Fruit fly (Drosophila melanogaster) whole organism, embryonic: Measurements from ENCODE around the gene Ppat-Dpck.

ENCODE experiments used
- Abd-B ChIP-seq: fragments of 200-800 bp; sonication (Bioruptor generic); optimal IDR thresholded peaks from 2 replicates; lab custom pipeline; 2018; ENCODE audit warnings: missing biosample characterization, mild to moderate bottlenecking, missing genetic modification characterization, moderate library complexity
- Asciz ChIP-seq: fragments of 200-800 bp; sonication (Bioruptor generic); optimal IDR thresholded peaks from 2 replicates; lab custom pipeline; 2017; ENCODE audit warnings: missing biosample characterization, mild to moderate bottlenecking, missing genetic modification characterization, missing genetic modification reagents
- CG10267 ChIP-seq: fragments of 200-800 bp; sonication (Bioruptor generic); optimal IDR thresholded peaks from 2 replicates; lab custom pipeline; 2018; ENCODE audit warnings: missing biosample characterization, mild to moderate bottlenecking, missing genetic modification characterization, moderate library complexity
- CG10543 ChIP-seq: fragments of 200-800 bp; sonication (Bioruptor generic); optimal IDR thresholded peaks from 3 replicates; lab custom pipeline; 2017; ENCODE audit warnings: missing biosample characterization, mild to moderate bottlenecking, missing genetic modification characterization, moderate library complexity
- CG12659 ChIP-seq: fragments of 200-800 bp; sonication (Bioruptor generic); optimal IDR thresholded peaks from 3 replicates; lab custom pipeline; 2017; ENCODE audit warnings: mild to moderate bottlenecking, missing biosample characterization, missing genetic modification reagents, missing genetic modification characterization
- CG15011 ChIP-seq: fragments of 200-800 bp; sonication (Bioruptor generic); optimal IDR thresholded peaks from 3 replicates; lab custom pipeline; 2018; ENCODE audit warnings: missing biosample characterization, mild to moderate bottlenecking, missing genetic modification characterization
- CG17328 ChIP-seq: fragments of 200-800 bp; sonication (Bioruptor generic); IDR thresholded peaks from 2 replicates; pipeline ENCODE4 v1.3.6; 2022; ENCODE audit warnings: missing biosample characterization, missing genetic modification characterization
- CG2116 ChIP-seq: fragments of 200-800 bp; sonication (Bioruptor generic); optimal IDR thresholded peaks from 3 replicates; lab custom pipeline; 2018; ENCODE audit warnings: missing biosample characterization, mild to moderate bottlenecking, missing genetic modification characterization
- CG2120 ChIP-seq: fragments of 200-800 bp; sonication (Bioruptor generic); optimal IDR thresholded peaks from 3 replicates; lab custom pipeline; 2016; ENCODE audit warnings: missing biosample characterization, missing genetic modification characterization
- CG31441 ChIP-seq: fragments of 200-800 bp; sonication (Bioruptor generic); IDR thresholded peaks from 2 replicates; pipeline ENCODE4 v1.3.6; 2022; ENCODE audit warnings: missing biosample characterization, missing genetic modification characterization
- CG3995 ChIP-seq: fragments of 200-800 bp; sonication (Bioruptor generic); optimal IDR thresholded peaks from 3 replicates; lab custom pipeline; 2016; ENCODE audit warnings: missing biosample characterization, missing genetic modification characterization
- CG4328 ChIP-seq: fragments of 200-800 bp; sonication (Bioruptor generic); optimal IDR thresholded peaks from 3 replicates; lab custom pipeline; 2017; ENCODE audit warnings: missing biosample characterization, missing genetic modification reagents, missing genetic modification characterization
- CG4404 ChIP-seq: fragments of 200-800 bp; sonication (Bioruptor generic); IDR thresholded peaks from 2 replicates; pipeline ENCODE4 v1.3.6; 2022; ENCODE audit warnings: missing biosample characterization, missing genetic modification characterization
- CG6813 ChIP-seq: fragments of 200-800 bp; sonication (Bioruptor generic); optimal IDR thresholded peaks from 2 replicates; lab custom pipeline; 2017; ENCODE audit warnings: missing biosample characterization, missing genetic modification characterization, mild to moderate bottlenecking, moderate library complexity, missing genetic modification reagents
- CG7357 ChIP-seq: fragments of 200-800 bp; sonication (Bioruptor generic); IDR thresholded peaks from 3 replicates; pipeline ENCODE4 v1.3.6; 2022; ENCODE audit warnings: missing biosample characterization, missing genetic modification characterization
- CG7786 ChIP-seq: fragments of 200-800 bp; sonication (Bioruptor generic); optimal IDR thresholded peaks from 2 replicates; lab custom pipeline; 2016; ENCODE audit warnings: missing biosample characterization, missing genetic modification characterization
- CG7928 ChIP-seq: fragments of 200-800 bp; sonication (Bioruptor generic); optimal IDR thresholded peaks from 2 replicates; lab custom pipeline; 2017; ENCODE audit warnings: missing biosample characterization, mild to moderate bottlenecking, missing genetic modification characterization
- CG8944 ChIP-seq: fragments of 200-800 bp; sonication (Bioruptor generic); optimal IDR thresholded peaks from 3 replicates; lab custom pipeline; 2016; ENCODE audit warnings: missing biosample characterization, missing genetic modification characterization
- CG9932 ChIP-seq: fragments of 200-800 bp; sonication (Bioruptor generic); IDR thresholded peaks from 2 replicates; pipeline ENCODE4 v1.3.6; 2022; ENCODE audit warnings: missing biosample characterization, missing genetic modification characterization
- Chrac-16 ChIP-seq: fragments of 200-800 bp; sonication (Bioruptor generic); optimal IDR thresholded peaks from 3 replicates; lab custom pipeline; 2016; ENCODE audit warnings: missing biosample characterization, missing genetic modification characterization
- Dip2 ChIP-seq: fragments of 200-800 bp; sonication (Bioruptor generic); IDR thresholded peaks from 2 replicates; pipeline ENCODE4 v1.3.6; 2022; ENCODE audit warnings: missing biosample characterization, missing genetic modification characterization
- Doc2 ChIP-seq: fragments of 200-800 bp; sonication (Bioruptor generic); IDR thresholded peaks from 2 replicates; pipeline ENCODE4 v1.3.6; 2022; ENCODE audit warnings: missing biosample characterization, missing genetic modification characterization
- E2f1 ChIP-seq: fragments of 200-800 bp; sonication (Bioruptor generic); IDR thresholded peaks from 2 replicates; pipeline ENCODE4 v1.3.6; 2022; ENCODE audit warnings: missing biosample characterization, missing genetic modification characterization
- H15 ChIP-seq: fragments of 200-800 bp; sonication (Bioruptor generic); IDR thresholded peaks from 3 replicates; pipeline ENCODE4 v1.3.6; 2022; ENCODE audit warnings: missing biosample characterization, missing genetic modification characterization
- HmgD ChIP-seq: fragments of 200-800 bp; sonication (Bioruptor generic); optimal IDR thresholded peaks from 3 replicates; lab custom pipeline; 2016; ENCODE audit warnings: missing biosample characterization, missing genetic modification characterization
- Hr3 ChIP-seq: fragments of 200-800 bp; sonication (Bioruptor generic); optimal IDR thresholded peaks from 3 replicates; lab custom pipeline; 2016; ENCODE audit warnings: missing biosample characterization, missing genetic modification characterization
- NFAT ChIP-seq: fragments of 200-800 bp; sonication (Bioruptor generic); IDR thresholded peaks from 2 replicates; pipeline ENCODE4 v1.3.6; 2022; ENCODE audit warnings: missing biosample characterization, missing genetic modification characterization
- NK7.1 ChIP-seq: fragments of 200-800 bp; sonication (Bioruptor generic); optimal IDR thresholded peaks from 3 replicates; lab custom pipeline; 2016; ENCODE audit warnings: missing biosample characterization, missing genetic modification characterization
- Poxn ChIP-seq: fragments of 200-800 bp; sonication (Bioruptor generic); IDR thresholded peaks from 2 replicates; pipeline ENCODE4 v1.3.6; 2022; ENCODE audit warnings: missing biosample characterization, missing genetic modification characterization
- Sox102F ChIP-seq: fragments of 200-800 bp; sonication (Bioruptor generic); optimal IDR thresholded peaks from 2 replicates; lab custom pipeline; 2018; ENCODE audit warnings: missing biosample characterization, mild to moderate bottlenecking, missing genetic modification characterization, moderate library complexity
- Xbp1 ChIP-seq: fragments of 200-800 bp; sonication (Bioruptor generic); optimal IDR thresholded peaks from 3 replicates; lab custom pipeline; 2016; ENCODE audit warnings: missing biosample characterization, mild to moderate bottlenecking, missing genetic modification characterization
- br ChIP-seq: fragments of >200 bp; optimal IDR thresholded peaks from 2 replicates; lab custom pipeline; 2017
- cato ChIP-seq: fragments of 200-800 bp; sonication (Bioruptor generic); optimal IDR thresholded peaks from 2 replicates; lab custom pipeline; 2016; ENCODE audit warnings: missing biosample characterization, missing genetic modification characterization, borderline replicate concordance
- chinmo ChIP-seq: fragments of 200-800 bp; sonication (Bioruptor generic); IDR thresholded peaks from 4 replicates; pipeline ENCODE4 v1.3.6; 2022; ENCODE audit warnings: missing biosample characterization, missing genetic modification characterization; ENCODE audit not compliant: partially characterized antibody
- crc ChIP-seq: fragments of 200-800 bp; sonication (Bioruptor generic); optimal IDR thresholded peaks from 2 replicates; lab custom pipeline; 2016; ENCODE audit warnings: missing biosample characterization, missing genetic modification characterization
- crol ChIP-seq: fragments of 200-800 bp; sonication (Bioruptor generic); IDR thresholded peaks from 2 replicates; pipeline ENCODE4 v1.3.6; 2022; ENCODE audit warnings: missing biosample characterization, missing genetic modification characterization
- dysf ChIP-seq: fragments of 200-800 bp; sonication (Bioruptor generic); IDR thresholded peaks from 3 replicates; pipeline ENCODE4 v1.3.6; 2022; ENCODE audit warnings: missing biosample characterization, missing genetic modification characterization
- exex ChIP-seq: fragments of 200-800 bp; sonication (Bioruptor generic); optimal IDR thresholded peaks from 4 replicates; lab custom pipeline; 2018; ENCODE audit warnings: missing biosample characterization, mild to moderate bottlenecking, missing genetic modification characterization, moderate library complexity
- gem ChIP-seq: fragments of 200-800 bp; sonication (Bioruptor generic); optimal IDR thresholded peaks from 2 replicates; lab custom pipeline; 2019; ENCODE audit warnings: missing biosample characterization, mild to moderate bottlenecking, missing genetic modification characterization, moderate library complexity
- gro ChIP-seq: fragments of 200-800 bp; sonication (Bioruptor generic); optimal IDR thresholded peaks from 2 replicates; lab custom pipeline; 2016; ENCODE audit warnings: missing biosample characterization, missing genetic modification characterization
- lab ChIP-seq: fragments of 200-800 bp; sonication (Bioruptor generic); optimal IDR thresholded peaks from 3 replicates; lab custom pipeline; 2017; ENCODE audit warnings: missing biosample characterization, missing genetic modification characterization, mild to moderate bottlenecking, moderate library complexity, missing genetic modification reagents
- pum ChIP-seq: fragments of 200-800 bp; sonication (Bioruptor generic); optimal IDR thresholded peaks from 2 replicates; lab custom pipeline; 2016; ENCODE audit warnings: missing biosample characterization, missing genetic modification characterization
- rib ChIP-seq: fragments of 200-800 bp; sonication (Bioruptor generic); IDR thresholded peaks from 2 replicates; pipeline ENCODE4 v1.3.6; 2022; ENCODE audit warnings: missing biosample characterization, missing genetic modification characterization
- ro ChIP-seq: fragments of 200-800 bp; sonication (Bioruptor generic); IDR thresholded peaks from 2 replicates; pipeline ENCODE4 v1.3.6; 2022; ENCODE audit warnings: missing biosample characterization, missing genetic modification characterization
- sc ChIP-seq, 3 experiments: fragments of >200 bp in 2 of 3; fragments of 200-800 bp in 1 of 3; sonication (Bioruptor generic) in 1 of 3; optimal IDR thresholded peaks; 2 replicates in 2 of 3; 3 replicates in 1 of 3; lab custom pipeline; 2017; ENCODE audit warnings: mild to moderate bottlenecking in 1 of 3, missing biosample characterization in 1 of 3, missing genetic modification characterization in 1 of 3, missing genetic modification reagents in 1 of 3
- sd ChIP-seq: fragments of 200-800 bp; sonication (Bioruptor generic); optimal IDR thresholded peaks from 3 replicates; lab custom pipeline; 2018; ENCODE audit warnings: missing biosample characterization, mild to moderate bottlenecking, missing genetic modification characterization, moderate library complexity
- sens ChIP-seq: fragments of 200-800 bp; sonication (Bioruptor generic); peaks from one replicate; lab custom pipeline; 2016; ENCODE audit warnings: missing biosample characterization, missing genetic modification characterization
- tna ChIP-seq: fragments of 200-800 bp; sonication (Bioruptor generic); IDR thresholded peaks from 2 replicates; pipeline ENCODE4 v1.3.6; 2022; ENCODE audit warnings: missing biosample characterization, missing genetic modification characterization; ENCODE audit not compliant: partially characterized antibody
- vvl ChIP-seq: fragments of 200-800 bp; sonication (Bioruptor generic); IDR thresholded peaks from 2 replicates; pipeline ENCODE4 v1.3.6; 2022; ENCODE audit warnings: missing biosample characterization, missing genetic modification characterization
- wor ChIP-seq: fragments of 200-800 bp; sonication (Bioruptor generic); IDR thresholded peaks from 2 replicates; pipeline ENCODE4 v1.3.6; 2022; ENCODE audit warnings: missing biosample characterization, missing genetic modification characterization
- zen2 ChIP-seq: fragments of 200-800 bp; sonication (Bioruptor generic); IDR thresholded peaks from 3 replicates; pipeline ENCODE4 v1.3.6; 2022; ENCODE audit warnings: missing biosample characterization, missing genetic modification characterization; ENCODE audit not compliant: partially characterized antibody

Ppat-Dpck gene

dm6 chr3L:5808540-5809200 is 40.1 kb upstream of the Ppat-Dpck start (continued):
- TF ChIP-seq chinmo (0 out of 4 replicates have a peak, but pooled peaks have one; percentile 73), exex (tag; lab: Kevin White, UChicago) (peak; percentile 62), CG31441 (GFP tag; lab: Robert Waterston, UW) (no peak), E2f1 (GFP tag; lab: Robert Waterston, UW) (no peak), Doc2 (GFP tag; lab: Robert Waterston, UW) (no peak), CG17328 (GFP tag; lab: Robert Waterston, UW) (no peak), sd (tag; lab: Kevin White, UChicago) (peak; percentile 72), CG3995 (GFP tag; lab: Kevin White, UChicago) (no peak), CG9932 (no peak), tna (GFP tag; lab: Robert Waterston, UW) (no peak), NFAT (GFP tag; lab: Robert Waterston, UW) (0 out of 2 replicates have a peak, but pooled peaks have one; percentile 3), CG8944 (GFP tag; lab: Kevin White, UChicago) (no peak), Hr3 (GFP tag; lab: Kevin White, UChicago) (no peak), Chrac-16 (no peak), lab (GFP tag; lab: Kevin White, UChicago) (peak; percentile 63), crol (peak; percentile 82), CG2116 (GFP tag; lab: Kevin White, UChicago) (no peak), vvl (GFP tag; lab: Robert Waterston, UW) (0 out of 2 replicates have a peak, but pooled peaks have one; percentile 9), gro (GFP tag; lab: Kevin White, UChicago) (peak; percentile 9), zen2 (GFP tag; lab: Robert Waterston, UW) (no peak), Abd-B (GFP tag; lab: Kevin White, UChicago) (no peak), Asciz (GFP tag; lab: Kevin White, UChicago) (peak; percentile 12), CG10543 (GFP tag; lab: Kevin White, UChicago) (peak; percentile 70), wor (no peak)

- TF ChIP-seq CG6813 (GFP tag; lab: Kevin White, UChicago) = peak; percentile 10
- TF ChIP-seq sc (optimal IDR thresholded peaks at IDR 0.05; lab: Kevin White, UChicago) = no peak
- no peak for TF ChIP-seq sc (GFP tag; optimal IDR thresholded peaks at IDR 0.05; lab: Kevin White, UChicago)
- TF ChIP-seq Xbp1 (GFP tag; lab: Kevin White, UChicago) = peak; percentile 35
- TF ChIP-seq CG7357 (GFP tag; lab: Robert Waterston, UW) = 0 out of 3 replicates have a peak, but pooled peaks have one; percentile 17
- no peak for TF ChIP-seq br (lab: Kevin White, UChicago)
- no peak for TF ChIP-seq HmgD (GFP tag; lab: Kevin White, UChicago)
- TF ChIP-seq Dip2 = no peak
- no peak for TF ChIP-seq pum (GFP tag; lab: Kevin White, UChicago)
- no peak for TF ChIP-seq rib
- no peak for TF ChIP-seq CG10267 (tag; lab: Kevin White, UChicago)
- no peak for TF ChIP-seq CG15011 (GFP tag; lab: Kevin White, UChicago)
- TF ChIP-seq gem (tag; lab: Kevin White, UChicago) = no peak
- no peak for TF ChIP-seq cato (GFP tag; lab: Kevin White, UChicago)
- no peak for TF ChIP-seq Poxn
- TF ChIP-seq CG4404 (GFP tag; lab: Robert Waterston, UW) = 0 out of 2 replicates have a peak, but pooled peaks have one; percentile 10
- TF ChIP-seq NK7.1 (GFP tag; lab: Kevin White, UChicago) = no peak
- no peak for TF ChIP-seq H15 (GFP tag; lab: Robert Waterston, UW)
- no peak for TF ChIP-seq CG7786
- peak; percentile 14 for TF ChIP-seq Sox102F (GFP tag; lab: Kevin White, UChicago)
- no peak for TF ChIP-seq ro
- peak; percentile 57; the same call in 2 of the 3 replicates for TF ChIP-seq dysf (GFP tag; lab: Robert Waterston, UW)
- no peak for TF ChIP-seq CG12659
- TF ChIP-seq CG4328 (GFP tag; lab: Kevin White, UChicago) = no peak
- no peak for TF ChIP-seq crc (GFP tag; lab: Kevin White, UChicago)
- peak; percentile 62 for TF ChIP-seq sens (GFP tag; lab: Kevin White, UChicago)
- peak; percentile 37 for TF ChIP-seq CG2120 (GFP tag; lab: Kevin White, UChicago)
- TF ChIP-seq CG7928 (GFP tag; lab: Kevin White, UChicago) = no peak
These were observed 39.5 kb upstream of the Ppat-Dpck start for dm6 chr3L:5808101-5808433.
